Fruit fly (Drosophila melanogaster) Kc167 (cell line): ENCODE data around the gene CG42355.

Experiments
- Myc ChIP-seq: fragments of >200 bp; optimal IDR thresholded peaks from 2 replicates; lab custom pipeline; 2017; ENCODE audit warnings: missing external identifiers
- Sin3A ChIP-seq: fragments of >200 bp; optimal IDR thresholded peaks from 2 replicates; lab custom pipeline; 2018; ENCODE audit warnings: missing external identifiers
- h ChIP-seq: fragments of >200 bp; optimal IDR thresholded peaks from 3 replicates; lab custom pipeline; 2018; ENCODE audit warnings: missing external identifiers
- insv ChIP-seq: fragments of >200 bp; optimal IDR thresholded peaks from 3 replicates; lab custom pipeline; 2018; ENCODE audit warnings: missing external identifiers
- psq ChIP-seq: fragments of >200 bp; optimal IDR thresholded peaks from 2 replicates; lab custom pipeline; 2017; ENCODE audit warnings: missing external identifiers
- ttk ChIP-seq: sonication (Bioruptor generic); optimal IDR thresholded peaks from 2 replicates; lab custom pipeline; 2017; ENCODE audit warnings: missing external identifiers

The CG42355 gene

DNA sequence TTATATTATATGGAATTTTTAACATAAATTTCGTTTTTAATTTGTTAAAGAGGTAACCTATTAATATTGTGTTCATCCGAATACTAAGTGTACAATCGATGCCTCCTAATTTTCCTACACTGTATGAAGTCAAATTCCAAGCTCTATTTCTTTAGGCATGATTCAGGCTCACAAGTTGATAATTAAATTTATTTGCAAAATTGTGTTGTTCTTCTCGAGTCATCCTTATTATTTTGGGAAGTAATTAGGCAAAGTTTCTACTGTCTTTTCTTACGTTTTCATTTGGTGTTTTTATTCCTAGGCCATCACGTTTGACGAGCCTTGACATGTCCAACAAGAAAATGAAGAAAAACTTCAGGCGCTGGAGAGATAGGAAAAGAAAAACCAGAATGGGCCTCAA lies at the start of gene CG42355:
Gene CG42355 (minus strand): TSS at position 101 of the 400 bp plus-strand sequence.
- no peak for TF ChIP-seq insv (lab: Kevin White, UChicago)
- no peak for TF ChIP-seq Sin3A (lab: Kevin White, UChicago)
- TF ChIP-seq ttk (lab: Kevin White, UChicago) = no peak
- TF ChIP-seq psq (lab: Kevin White, UChicago) = no peak
- TF ChIP-seq Myc (lab: Kevin White, UChicago) = no peak
- no peak for TF ChIP-seq h

DNA sequence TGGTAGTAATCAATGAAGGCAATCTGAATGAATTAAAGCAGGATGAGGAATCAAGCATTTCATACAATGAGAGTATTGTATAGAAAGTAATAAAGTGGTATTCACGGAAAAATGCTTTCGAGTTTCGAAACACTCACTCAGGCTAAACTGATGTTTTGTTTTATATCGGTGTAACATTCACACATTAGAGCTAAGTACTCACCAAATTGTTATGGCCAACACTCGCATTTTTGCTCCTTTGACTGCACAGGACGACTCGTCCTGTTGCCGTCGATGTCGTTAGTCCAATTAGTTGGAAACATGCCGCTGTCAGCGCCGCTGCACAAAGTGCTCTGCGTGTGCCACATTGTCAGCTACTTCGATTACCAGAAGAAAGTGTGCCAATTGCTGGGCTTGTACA lies 11.3 kb downstream of the CG42355 start, which contains the start of gene Grl62c:
Gene Grl62c (plus strand): TSS at position 301 of the 400 bp plus-strand sequence.
- TF ChIP-seq insv (lab: Kevin White, UChicago) (no peak), h (no peak), Myc (lab: Kevin White, UChicago) (no peak), ttk (lab: Kevin White, UChicago) (no peak), psq (lab: Kevin White, UChicago) (no peak), Sin3A (lab: Kevin White, UChicago) (no peak)

DNA sequence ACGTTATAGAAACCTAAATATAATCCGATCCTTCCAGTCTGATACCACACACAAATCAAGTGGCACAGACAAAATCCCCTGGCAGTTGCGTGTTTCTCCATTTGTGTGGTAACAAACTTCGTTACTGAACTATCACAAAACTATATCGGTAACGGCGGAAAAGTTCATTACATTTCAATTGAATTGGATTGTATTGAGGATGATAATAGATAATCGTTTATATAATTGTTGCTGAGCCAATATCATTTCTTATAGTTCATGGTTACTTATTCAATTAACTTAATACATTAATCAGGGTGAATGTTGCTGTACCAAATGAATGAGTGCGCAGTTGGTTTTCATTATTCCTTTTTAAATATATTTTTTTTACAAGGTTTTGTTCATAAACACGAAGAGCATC lies 14.7 kb downstream of the CG42355 start, which contains the start of gene Grl62b:
Gene Grl62b (minus strand): TSS at position 101 of the 400 bp plus-strand sequence.
- TF ChIP-seq psq (lab: Kevin White, UChicago) = no peak
- TF ChIP-seq ttk (lab: Kevin White, UChicago) = no peak
- no peak for TF ChIP-seq h
- no peak for TF ChIP-seq Myc (lab: Kevin White, UChicago)
- no peak for TF ChIP-seq Sin3A (lab: Kevin White, UChicago)
- no peak for TF ChIP-seq insv (lab: Kevin White, UChicago)

DNA sequence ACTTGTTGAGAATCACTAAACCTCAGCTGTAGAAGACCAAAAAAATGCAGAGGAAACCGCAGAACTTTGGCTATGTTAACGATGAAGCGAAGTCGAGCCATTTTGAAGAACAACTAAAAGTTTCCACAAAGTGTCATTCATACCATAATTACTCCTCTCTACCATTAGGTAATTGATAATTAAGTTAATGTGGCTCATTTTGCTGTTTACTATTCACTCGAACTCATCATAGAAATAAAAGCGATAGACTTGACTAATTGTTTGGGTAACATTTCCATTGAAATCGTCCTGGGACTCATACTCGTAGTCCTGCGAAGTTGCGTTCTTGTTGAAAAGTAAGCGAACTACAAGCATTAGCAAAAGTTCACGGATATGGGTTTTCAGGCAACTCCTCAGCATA lies 16.2 kb downstream of the CG42355 start, which contains the start of gene Grl62a:
Gene Grl62a (minus strand): TSS at position 101 of the 400 bp plus-strand sequence.
- TF ChIP-seq ttk (lab: Kevin White, UChicago) (no peak), Myc (lab: Kevin White, UChicago) (no peak), psq (lab: Kevin White, UChicago) (no peak), Sin3A (lab: Kevin White, UChicago) (no peak), insv (lab: Kevin White, UChicago) (no peak), h (no peak)

dm6 chr3L:2005551-2005950 lies 32.5 kb downstream of the CG42355 start, which contains the start of gene CG42841:
Gene CG42841 (minus strand): TSS chr3L:2005651.
- TF ChIP-seq ttk (lab: Kevin White, UChicago) (no peak), Sin3A (lab: Kevin White, UChicago) (no peak), h (no peak), Myc (lab: Kevin White, UChicago) (no peak), insv (lab: Kevin White, UChicago) (no peak), psq (lab: Kevin White, UChicago) (no peak)

dm6 chr3L:2004732-2005131 lies 33.3 kb downstream of the CG42355 start:
- TF ChIP-seq ttk (lab: Kevin White, UChicago) = no peak
- no peak for TF ChIP-seq insv (lab: Kevin White, UChicago)
- TF ChIP-seq Sin3A (lab: Kevin White, UChicago) = no peak
- TF ChIP-seq psq (lab: Kevin White, UChicago) = no peak
- no peak for TF ChIP-seq Myc (lab: Kevin White, UChicago)
- no peak for TF ChIP-seq h
